In genomic region chr3R:18583881-18584545, dm6 we compare ENCODE assay signal across 1 fruit fly cellular context.
TF ChIP-seq lines count a peak whose summit lies in the region.

No protein-coding gene starts in this region.

TF ChIP-seq in whole organism, embryonic, 481 proteins besides CTCF, POLR2A, EP300 and RAD21 (continued from another document):
- TF ChIP-seq CHES-1-like (GFP tag; optimal IDR thresholded peaks at IDR 0.05; lab: Kevin White, UChicago) (peak; percentile 97), exex (tag; optimal IDR thresholded peaks at IDR 0.05; lab: Kevin White, UChicago) (peak; percentile 72), ken (GFP tag; IDR thresholded peaks at IDR 0.05; lab: Robert Waterston, UW) (peak; percentile 93), CG10209 (GFP tag; optimal IDR thresholded peaks at IDR 0.05; lab: Kevin White, UChicago) (peak; percentile 99), E2f1 (GFP tag; IDR thresholded peaks at IDR 0.05; lab: Robert Waterston, UW) (peak; percentile 95), gce (GFP tag; IDR thresholded peaks at IDR 0.05; lab: Robert Waterston, UW) (peak; percentile 90), chn (GFP tag; optimal IDR thresholded peaks at IDR 0.05; lab: Kevin White, UChicago) (peak; percentile 97), tio (GFP tag; optimal IDR thresholded peaks at IDR 0.05; lab: Kevin White, UChicago) (peak; percentile 98), CG2889 (GFP tag; IDR thresholded peaks at IDR 0.05; lab: Robert Waterston, UW) (peak; percentile 91), Side (GFP tag; optimal IDR thresholded peaks at IDR 0.05; lab: Kevin White, UChicago) (peak; percentile 94), danr (GFP tag; IDR thresholded peaks at IDR 0.05; lab: Robert Waterston, UW) (peak; percentile 88), CG3847 (GFP tag; IDR thresholded peaks at IDR 0.05; lab: Robert Waterston, UW) (peak; percentile 95), cato (GFP tag; optimal IDR thresholded peaks at IDR 0.05; lab: Kevin White, UChicago; ENCODE audit: borderline replicate concordance) (peak; percentile 97), Dfd (GFP tag; optimal IDR thresholded peaks at IDR 0.05; lab: Kevin White, UChicago) (no peak), gro (GFP tag; optimal IDR thresholded peaks at IDR 0.05; lab: Kevin White, UChicago) (peak; percentile 97), gsb (GFP tag; IDR thresholded peaks at IDR 0.05; lab: Robert Waterston, UW) (peak; percentile 95), row (GFP tag; IDR thresholded peaks at IDR 0.05; lab: Robert Waterston, UW) (peak; percentile 99), Jarid2 (GFP tag; optimal IDR thresholded peaks at IDR 0.05; lab: Kevin White, UChicago) (peak; percentile 83), zen (tag; optimal IDR thresholded peaks at IDR 0.05; lab: Kevin White, UChicago) (peak; percentile 90), CG15514 (GFP tag; optimal IDR thresholded peaks at IDR 0.05; lab: Kevin White, UChicago) (peak; percentile 89), Poxn (GFP tag; IDR thresholded peaks at IDR 0.05; lab: Robert Waterston, UW) (peak; percentile 71), bsh (GFP tag; optimal IDR thresholded peaks at IDR 0.05; lab: Kevin White, UChicago) (peak; percentile 89 to 98), D19B (GFP tag; optimal IDR thresholded peaks at IDR 0.05; lab: Kevin White, UChicago) (peak; percentile 90), CG17385 (GFP tag; optimal IDR thresholded peaks at IDR 0.05; lab: Kevin White, UChicago) (peak; percentile 94), kah (GFP tag; optimal IDR thresholded peaks at IDR 0.05; lab: Kevin White, UChicago) (peak; percentile 90), CG8944 (GFP tag; optimal IDR thresholded peaks at IDR 0.05; lab: Kevin White, UChicago) (peak; percentile 97), CG17361 (GFP tag; IDR thresholded peaks at IDR 0.05; lab: Robert Waterston, UW) (peak; percentile 98), CG34376 (GFP tag; optimal IDR thresholded peaks at IDR 0.05; lab: Kevin White, UChicago) (peak; percentile 91), Hr3 (GFP tag; optimal IDR thresholded peaks at IDR 0.05; lab: Kevin White, UChicago) (peak; percentile 97), wor (GFP tag; IDR thresholded peaks at IDR 0.05; lab: Robert Waterston, UW) (peak; percentile 88), CG6765 (GFP tag; optimal IDR thresholded peaks at IDR 0.05; lab: Kevin White, UChicago) (peak; percentile 77), Hmr (GFP tag; optimal IDR thresholded peaks at IDR 0.05; lab: Kevin White, UChicago) (peak; percentile 97), dimm (GFP tag; IDR thresholded peaks at IDR 0.05; lab: Robert Waterston, UW) (peak; percentile 78), CG18599 (GFP tag; optimal IDR thresholded peaks at IDR 0.05; lab: Kevin White, UChicago) (peak; percentile 97), CG7928 (GFP tag; optimal IDR thresholded peaks at IDR 0.05; lab: Kevin White, UChicago) (peak; percentile 76), bigmax (GFP tag; optimal IDR thresholded peaks at IDR 0.05; lab: Kevin White, UChicago) (peak; percentile 56), caup (GFP tag; optimal IDR thresholded peaks at IDR 0.05; lab: Kevin White, UChicago; ENCODE audit: severe bottlenecking) (peak; percentile 97), ind (GFP tag; optimal IDR thresholded peaks at IDR 0.05; lab: Kevin White, UChicago) (peak; percentile 95)
